Fruit fly (Drosophila melanogaster) whole organism, pupa: ENCODE measurements around the gene HP1D3csd.

ENCODE experiments used
- CG14655 ChIP-seq: fragments of 200-800 bp; sonication (Bioruptor generic); optimal IDR thresholded peaks from 3 replicates; lab custom pipeline; 2017; ENCODE audit warnings: mild to moderate bottlenecking, missing biosample characterization, missing genetic modification reagents, missing genetic modification characterization
- Pif1A ChIP-seq: fragments of 200-800 bp; sonication (Bioruptor generic); optimal IDR thresholded peaks from 3 replicates; lab custom pipeline; 2016; ENCODE audit warnings: missing biosample characterization, missing genetic modification characterization

dm6 chrX:19154249-19154648 is 35.8 kb upstream of the HP1D3csd start:
- TF ChIP-seq CG14655 (GFP tag; lab: Kevin White, UChicago) (no peak), Pif1A (GFP tag; lab: Kevin White, UChicago) (no peak)
